Fruit fly (Drosophila melanogaster): ENCODE data around the gene CG3610.

The CG3610 gene

DNA sequence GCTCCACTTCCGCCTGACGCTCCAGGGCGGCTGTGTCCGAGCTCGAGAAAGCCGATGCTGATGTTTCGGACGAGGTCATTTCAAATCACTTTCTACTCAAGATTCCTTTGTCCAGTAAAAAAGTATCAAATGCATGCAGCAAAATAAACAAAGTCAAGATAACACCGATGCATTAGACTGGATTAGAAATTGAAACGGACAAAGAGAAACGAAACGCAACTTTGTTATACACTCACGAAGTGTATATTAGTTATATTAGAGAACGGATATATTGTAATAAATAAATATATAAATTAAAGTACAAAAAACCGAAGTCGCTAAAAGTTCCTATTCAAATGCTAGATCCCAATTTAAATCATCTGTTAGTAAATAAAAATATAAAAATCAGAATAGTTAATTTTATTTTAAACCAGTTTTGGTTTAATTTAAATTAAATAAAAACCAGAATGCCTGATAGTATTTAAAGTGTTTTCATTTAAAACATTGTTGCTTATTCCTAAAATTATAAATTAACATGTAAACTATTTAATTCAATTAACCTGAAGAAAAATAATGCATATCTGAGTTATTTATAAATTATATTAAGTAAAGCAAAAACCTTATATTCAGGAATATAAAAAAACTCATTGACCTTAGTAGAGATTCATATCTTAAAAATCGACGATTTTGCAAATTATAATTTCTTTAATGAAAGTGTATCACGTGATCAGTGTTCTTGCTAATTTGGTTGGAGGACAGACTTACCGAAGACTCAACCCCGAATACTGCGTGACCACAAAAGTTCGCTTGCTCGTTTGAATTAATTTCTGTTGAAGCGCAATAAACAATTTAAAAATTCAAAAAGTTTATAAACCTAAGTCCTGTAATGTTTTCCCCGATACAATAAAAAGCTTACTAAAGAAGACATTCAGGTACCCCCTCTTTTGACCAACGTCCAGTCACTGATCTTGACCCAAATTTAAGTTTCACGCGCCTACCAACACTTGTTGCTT lies 49.2 kb downstream of the CG3610 start, which contains the start of gene Dph2:
Gene Dph2 (minus strand): TSS at position 164 of the 992 bp plus-strand sequence.
- TF ChIP-seq Dll (optimal IDR thresholded peaks at IDR 0.05) (no peak), EcR (GFP tag; optimal IDR thresholded peaks at IDR 0.05) (no peak), usp (GFP tag; optimal IDR thresholded peaks at IDR 0.05) (no peak), CG8478 (optimal IDR thresholded peaks at IDR 0.05) (no peak)

DNA sequence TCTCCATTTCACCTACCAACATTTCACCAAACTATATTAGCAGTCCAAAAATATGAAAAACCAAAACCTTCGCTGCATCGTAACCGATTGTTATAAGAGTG lies 49.8 kb downstream of the CG3610 start, which contains the start of gene CG14860:
Gene CG14860 (plus strand): TSS at position 2 of the 101 bp plus-strand sequence.
- TF ChIP-seq psq (optimal IDR thresholded peaks at IDR 0.05), result no peak
- TF ChIP-seq Dll (optimal IDR thresholded peaks at IDR 0.05), result no peak
- no peak for TF ChIP-seq CG8478 (optimal IDR thresholded peaks at IDR 0.05)
- no peak for TF ChIP-seq usp (GFP tag; optimal IDR thresholded peaks at IDR 0.05)
- TF ChIP-seq pan (optimal IDR thresholded peaks at IDR 0.05), result no peak
- no peak for TF ChIP-seq EcR (GFP tag; optimal IDR thresholded peaks at IDR 0.05)

Data from whole organism.